Worm (Caenorhabditis elegans) whole organism, young adult: ENCODE data around the gene C33D9.10.

ENCODE experiments used
- F10E7.11 ChIP-seq: sonication (generic microtip); optimal IDR thresholded peaks from 2 replicates; lab custom pipeline; 2017; ENCODE audit warnings: mild to moderate bottlenecking, missing genetic modification characterization, moderate library complexity, missing compliant biosample characterization
- F23B12.7 ChIP-seq: sonication (generic microtip); optimal IDR thresholded peaks from 2 replicates; lab custom pipeline; 2017; ENCODE audit warnings: missing genetic modification characterization, mild to moderate bottlenecking, missing compliant biosample characterization, antibody characterized with exemption, moderate library complexity; ENCODE audit not compliant: insufficient read depth
- F37B4.10 ChIP-seq: fragments of 200-800 bp; sonication (Bioruptor generic); IDR thresholded peaks from 2 replicates; pipeline ENCODE4 v1.3.6; 2022; ENCODE audit warnings: missing genetic modification characterization, missing compliant biosample characterization
- F52B5.7 ChIP-seq: sonication (generic microtip); optimal IDR thresholded peaks from 2 replicates; lab custom pipeline; 2016; ENCODE audit warnings: mild to moderate bottlenecking, missing genetic modification characterization, missing compliant biosample characterization
- F55B11.4 ChIP-seq: sonication (generic microtip); optimal IDR thresholded peaks from 2 replicates; lab custom pipeline; 2016; ENCODE audit warnings: missing compliant biosample characterization, missing genetic modification characterization, borderline replicate concordance; ENCODE audit not compliant: insufficient read depth
- F57C9.4 ChIP-seq: sonication (generic microtip); optimal IDR thresholded peaks from 2 replicates; lab custom pipeline; 2017; ENCODE audit warnings: mild to moderate bottlenecking, missing genetic modification characterization, missing compliant biosample characterization
- Y95B8A.8 ChIP-seq: fragments of 200-800 bp; sonication (Bioruptor generic); IDR thresholded peaks from 2 replicates; pipeline ENCODE4 v1.3.6; 2022; ENCODE audit warnings: missing genetic modification reagents, missing genetic modification characterization, missing compliant biosample characterization
- aptf-3 ChIP-seq: fragments of 200-800 bp; sonication (Bioruptor generic); IDR thresholded peaks from 2 replicates; pipeline ENCODE4 v1.3.6; 2022; ENCODE audit warnings: missing genetic modification characterization, missing compliant biosample characterization
- atf-7 ChIP-seq: sonication (generic microtip); optimal IDR thresholded peaks from 2 replicates; lab custom pipeline; 2017; ENCODE audit warnings: mild to moderate bottlenecking, missing genetic modification characterization, missing compliant biosample characterization
- attf-5 ChIP-seq: fragments of 200-800 bp; sonication (Bioruptor generic); optimal IDR thresholded peaks from 2 replicates; lab custom pipeline; 2018; ENCODE audit warnings: mild to moderate bottlenecking, missing genetic modification characterization, missing compliant biosample characterization
- bed-2 ChIP-seq: fragments of 200-800 bp; sonication (Bioruptor generic); IDR thresholded peaks from 2 replicates; pipeline ENCODE4 v1.3.6; 2022; ENCODE audit warnings: missing genetic modification reagents, missing genetic modification characterization, missing compliant biosample characterization
- cebp-1 ChIP-seq, 2 experiments: fragments of 200-800 bp in 1 of 2; sonication (Bioruptor generic) in 1 of 2; sonication (generic microtip) in 1 of 2; IDR thresholded peaks in 1 of 2; optimal IDR thresholded peaks in 1 of 2; 2 replicates each; pipeline versions ENCODE4 v1.3.6 to Lab custom; 2017 to 2022; ENCODE audit warnings: missing compliant biosample characterization in 2 of 2, missing genetic modification characterization in 2 of 2, mild to moderate bottlenecking in 1 of 2, missing genetic modification reagents in 1 of 2, moderate library complexity in 1 of 2
- ceh-58 ChIP-seq: fragments of 200-800 bp; sonication (Bioruptor generic); IDR thresholded peaks from 2 replicates; pipeline ENCODE4 v1.3.6; 2022; ENCODE audit warnings: missing genetic modification characterization, missing compliant biosample characterization
- egl-44 ChIP-seq: fragments of 200-800 bp; sonication (Bioruptor generic); IDR thresholded peaks from 2 replicates; pipeline ENCODE4 v1.3.6; 2022; ENCODE audit warnings: missing genetic modification reagents, missing genetic modification characterization, missing compliant biosample characterization
- egrh-3 ChIP-seq: fragments of 200-800 bp; sonication (Bioruptor generic); IDR thresholded peaks from 2 replicates; pipeline ENCODE4 v1.3.6; 2022; ENCODE audit warnings: missing genetic modification reagents, missing genetic modification characterization, missing compliant biosample characterization
- ets-4 ChIP-seq: fragments of 200-800 bp; sonication (Bioruptor generic); optimal IDR thresholded peaks from 2 replicates; lab custom pipeline; 2018; ENCODE audit warnings: mild to moderate bottlenecking, missing genetic modification characterization, missing compliant biosample characterization
- fkh-3 ChIP-seq: sonication (generic microtip); optimal IDR thresholded peaks from 2 replicates; lab custom pipeline; 2016; ENCODE audit warnings: mild to moderate bottlenecking, missing genetic modification characterization, missing compliant biosample characterization
- hlh-12 ChIP-seq: sonication (generic microtip); optimal IDR thresholded peaks from 2 replicates; lab custom pipeline; 2016; ENCODE audit warnings: missing genetic modification characterization, missing compliant biosample characterization
- hrde-1 ChIP-seq: sonication (generic microtip); optimal IDR thresholded peaks from 2 replicates; lab custom pipeline; 2016; ENCODE audit warnings: missing genetic modification characterization, mild to moderate bottlenecking, missing compliant biosample characterization, moderate library complexity, missing genotype, missing genetic modification reagents, borderline replicate concordance
- lin-40 ChIP-seq: sonication (generic microtip); optimal IDR thresholded peaks from 2 replicates; lab custom pipeline; 2016; ENCODE audit warnings: missing genetic modification characterization, mild to moderate bottlenecking, missing compliant biosample characterization, missing genotype, missing genetic modification reagents
- mel-28 ChIP-seq: sonication (generic microtip); optimal IDR thresholded peaks from 2 replicates; lab custom pipeline; 2016; ENCODE audit warnings: borderline replicate concordance, mild to moderate bottlenecking, missing genetic modification characterization, missing compliant biosample characterization
- mes-4 ChIP-seq: sonication (generic microtip); optimal IDR thresholded peaks from 2 replicates; lab custom pipeline; 2016; ENCODE audit warnings: missing genotype, missing genetic modification characterization, missing compliant biosample characterization
- nhr-120 ChIP-seq: fragments of 200-800 bp; sonication (Bioruptor generic); IDR thresholded peaks from 2 replicates; pipeline ENCODE4 v1.3.6; 2022; ENCODE audit warnings: missing genetic modification characterization, missing compliant biosample characterization
- rec-8 ChIP-seq, 2 experiments: sonication (generic microtip); optimal IDR thresholded peaks; 2 replicates each; lab custom pipeline; 2016; ENCODE audit warnings: mild to moderate bottlenecking in 2 of 2, missing genetic modification characterization in 2 of 2, missing genetic modification reagents in 2 of 2, missing genotype in 2 of 2, missing biosample characterization in 1 of 2, missing compliant biosample characterization in 1 of 2, moderate library complexity in 1 of 2
- somi-1 ChIP-seq: fragments of 200-800 bp; sonication (Bioruptor generic); optimal IDR thresholded peaks from 2 replicates; lab custom pipeline; 2018; ENCODE audit warnings: mild to moderate bottlenecking, missing genetic modification characterization, missing compliant biosample characterization
- sptf-2 ChIP-seq: fragments of 200-800 bp; sonication (Bioruptor generic); optimal IDR thresholded peaks from 2 replicates; lab custom pipeline; 2018; ENCODE audit warnings: mild to moderate bottlenecking, missing genetic modification characterization, missing compliant biosample characterization
- tbp1 ChIP-seq: fragments of 200-800 bp; sonication (Bioruptor generic); optimal IDR thresholded peaks from 2 replicates; lab custom pipeline; 2018; ENCODE audit warnings: mild to moderate bottlenecking, missing genetic modification characterization, missing compliant biosample characterization
- tbx-9 ChIP-seq: sonication (generic microtip); optimal IDR thresholded peaks from 2 replicates; lab custom pipeline; 2016; ENCODE audit warnings: borderline replicate concordance, missing genetic modification characterization, inconsistent platforms, missing compliant biosample characterization
- zfh-2 ChIP-seq: fragments of 200-800 bp; sonication (Bioruptor generic); conservative IDR thresholded peaks from 2 replicates; pipeline ENCODE4 v1.3.6; 2022; ENCODE audit warnings: missing genetic modification reagents, missing genetic modification characterization, missing compliant biosample characterization
- ztf-26 ChIP-seq: sonication (generic microtip); optimal IDR thresholded peaks from 2 replicates; lab custom pipeline; 2017; ENCODE audit warnings: missing genetic modification characterization, missing compliant biosample characterization

Gene C33D9.10

DNA sequence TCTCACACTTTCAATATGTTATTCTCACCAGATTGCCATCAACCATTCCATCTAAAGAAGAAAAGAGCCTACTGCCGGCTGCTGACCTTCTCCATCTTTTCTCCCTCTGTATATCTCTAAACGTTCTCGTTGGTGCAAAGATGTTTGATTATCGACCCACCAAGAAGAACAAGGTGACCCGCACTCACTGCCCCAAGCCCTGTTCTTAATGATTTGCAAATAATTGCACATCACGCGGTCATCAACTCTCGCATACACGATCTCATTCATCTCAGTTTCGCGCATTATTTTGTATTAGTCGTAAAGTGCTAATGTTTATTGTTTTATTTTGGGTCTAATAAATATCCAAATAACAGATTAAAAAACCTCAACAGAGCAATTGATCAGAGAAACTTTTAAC is 31.5 kb upstream of the C33D9.10 start:
- no peak for TF ChIP-seq egl-44 (GFP tag; lab: Robert Waterston, UW)
- TF ChIP-seq tbp1 (GFP tag; lab: Kevin White, UChicago): no peak
- TF ChIP-seq hrde-1 (tag; lab: Kevin White, UChicago): no peak
- TF ChIP-seq F23B12.7 (tag; lab: Kevin White, UChicago): no peak

DNA sequence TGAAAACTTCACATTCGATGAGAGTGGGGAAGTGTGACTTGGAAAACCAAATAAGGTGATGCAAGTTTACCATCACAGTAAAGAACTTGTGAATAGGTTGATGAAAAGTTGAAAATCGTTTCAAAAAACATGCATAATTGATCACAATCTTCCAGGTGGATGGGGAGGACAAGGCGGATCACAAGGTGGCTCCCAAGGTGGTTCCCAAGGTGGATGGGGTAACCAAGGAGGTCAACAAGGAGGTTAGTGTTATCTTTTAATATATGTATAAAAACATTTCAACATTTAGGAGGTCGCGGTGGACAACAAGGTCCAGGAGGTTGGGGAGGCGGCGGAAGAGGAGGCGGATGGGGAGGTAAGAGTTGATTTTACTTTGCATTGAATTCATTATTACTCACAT is 29.7 kb upstream of the C33D9.10 start, which contains the start of gene T28C6.10:
TSS of gene T28C6.10 (plus strand) at position 301 of the 400 bp plus-strand sequence.
- TF ChIP-seq bed-2 (GFP tag; lab: Robert Waterston, UW): no peak
- TF ChIP-seq, all 124 proteins: peak for 0

DNA sequence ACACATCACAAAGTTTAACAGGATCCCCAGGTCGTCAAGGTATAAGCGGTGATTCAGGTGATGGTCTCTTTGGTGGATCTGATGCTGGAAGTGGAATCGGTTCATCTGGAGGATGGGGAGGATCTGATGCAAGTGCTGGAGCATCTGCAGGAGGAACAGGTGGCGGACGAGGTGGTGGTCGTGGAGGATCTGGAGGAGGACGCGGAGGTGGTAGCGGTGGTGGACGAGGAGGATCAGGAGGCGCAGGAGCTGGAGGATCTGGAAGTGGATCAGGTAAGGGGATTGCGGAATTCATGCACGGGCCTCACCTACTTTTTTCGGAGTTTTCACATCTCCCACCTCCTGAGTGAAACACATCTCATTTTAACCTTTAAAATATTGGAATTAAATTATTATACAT is 28.7 kb upstream of the C33D9.10 start:
- peak; percentile 86 for TF ChIP-seq egrh-3 (GFP tag; lab: Robert Waterston, UW)
- TF ChIP-seq nhr-120: no peak

DNA sequence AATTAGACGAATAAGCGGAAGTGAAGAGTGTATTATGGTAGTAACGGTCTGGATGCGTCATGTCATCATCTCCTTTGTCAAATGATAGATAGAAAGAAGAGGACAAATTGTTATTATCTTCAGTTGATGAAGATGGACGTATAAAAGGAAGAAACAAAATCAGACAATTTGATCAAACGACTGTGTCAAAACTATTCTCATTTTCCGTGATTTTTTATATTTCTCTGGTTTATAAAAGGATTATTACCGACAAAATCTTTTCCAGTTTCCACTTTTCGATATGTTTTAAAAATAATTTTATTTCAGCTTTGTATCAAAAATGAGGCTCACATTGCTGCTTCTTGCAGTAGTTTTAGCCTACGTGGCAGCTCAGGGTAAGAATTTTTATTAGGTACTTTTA is 28.1 kb upstream of the C33D9.10 start, which contains the start of gene grsp-2:
TSS of gene grsp-2 (plus strand) at position 301 of the 400 bp plus-strand sequence.
- TF ChIP-seq F52B5.7 (tag; lab: Kevin White, UChicago) (no peak), mes-4 (tag; lab: Kevin White, UChicago) (no peak), hrde-1 (tag; lab: Kevin White, UChicago) (no peak), atf-7 (tag; lab: Kevin White, UChicago) (no peak), sptf-2 (GFP tag; lab: Kevin White, UChicago) (no peak), rec-8 (tag; optimal IDR thresholded peaks at IDR 0.05; lab: Kevin White, UChicago) (no peak), nhr-120 (no peak), F55B11.4 (tag; lab: Kevin White, UChicago) (no peak), fkh-3 (tag; lab: Kevin White, UChicago) (no peak), attf-5 (GFP tag; lab: Kevin White, UChicago) (no peak), lin-40 (tag; lab: Kevin White, UChicago) (no peak), somi-1 (GFP tag; lab: Kevin White, UChicago) (no peak), zfh-2 (no peak), Y95B8A.8 (GFP tag; lab: Robert Waterston, UW) (no peak), ztf-26 (tag; lab: Kevin White, UChicago) (no peak)

DNA sequence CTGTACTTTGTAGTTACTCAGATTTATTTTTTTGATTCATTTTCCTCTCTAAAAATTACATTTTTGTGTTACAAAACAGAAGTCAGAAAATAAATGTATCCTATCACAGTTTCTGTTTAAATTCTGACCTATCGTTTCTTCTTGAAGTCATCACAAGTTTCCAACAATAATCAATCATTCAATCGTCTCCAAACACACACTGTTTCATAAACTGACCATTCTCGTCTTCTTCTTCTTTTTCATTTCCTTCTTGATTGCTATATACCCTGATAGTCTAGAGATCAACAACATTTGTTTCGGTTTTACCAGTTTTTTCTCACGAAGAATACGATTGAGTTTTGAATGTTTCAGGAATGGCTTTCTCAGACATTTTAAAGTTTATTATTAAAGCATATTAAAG is 27.2 kb upstream of the C33D9.10 start:
- TF ChIP-seq hlh-12 (tag; lab: Kevin White, UChicago) (no peak), aptf-3 (GFP tag; lab: Robert Waterston, UW) (no peak), ets-4 (no peak), ceh-58 (GFP tag; lab: Robert Waterston, UW) (no peak), cebp-1 (GFP tag; IDR thresholded peaks at IDR 0.05; lab: Robert Waterston, UW) (no peak), cebp-1 (tag; optimal IDR thresholded peaks at IDR 0.05; lab: Kevin White, UChicago) (no peak), F37B4.10 (GFP tag; lab: Robert Waterston, UW) (no peak), tbx-9 (tag; lab: Kevin White, UChicago) (no peak), F57C9.4 (tag; lab: Kevin White, UChicago) (no peak), F10E7.11 (tag; lab: Kevin White, UChicago) (no peak), F52B5.7 (tag; lab: Kevin White, UChicago) (no peak), mel-28 (tag; lab: Kevin White, UChicago) (no peak)
